Fruit fly (Drosophila melanogaster): Measurements from ENCODE around the gene CG14285.
A peak's percentile ranks its signal among the peaks of the same experiment; 100 is the strongest.

CG14285 gene

dm6 chr3R:19014742-19015422, 10.0 kb upstream of the CG14285 start (continued):
- TF ChIP-seq Dll (GFP tag; IDR thresholded peaks at IDR 0.05; ENCODE audit: partially characterized antibody) (no peak), p53 (GFP tag; optimal IDR thresholded peaks at IDR 0.05) (no peak), so (GFP tag; IDR thresholded peaks at IDR 0.05) (no peak), CG8089 (GFP tag; optimal IDR thresholded peaks at IDR 0.05) (no peak), CG17328 (GFP tag; IDR thresholded peaks at IDR 0.05) (peak; percentile 41; the same call in 1 of the 2 replicates), ci (GFP tag; IDR thresholded peaks at IDR 0.05) (peak; percentile 78; the same call in 2 of the 3 replicates), Ets97D (GFP tag; optimal IDR thresholded peaks at IDR 0.05) (no peak), CG10147 (GFP tag; optimal IDR thresholded peaks at IDR 0.05) (peak; percentile 15), Asciz (GFP tag; optimal IDR thresholded peaks at IDR 0.05) (peak; percentile 26), CG12942 (GFP tag; optimal IDR thresholded peaks at IDR 0.05) (no peak), grau (tag; optimal IDR thresholded peaks at IDR 0.05) (peak; percentile 45), lmd (GFP tag; IDR thresholded peaks at IDR 0.05) (peak; percentile 56), CG6272 (GFP tag; IDR thresholded peaks at IDR 0.05) (no peak), Dfd (GFP tag; optimal IDR thresholded peaks at IDR 0.05) (no peak), Poxn (GFP tag; IDR thresholded peaks at IDR 0.05) (no peak), CG32772 (GFP tag; IDR thresholded peaks at IDR 0.05) (peak; percentile 67; the same call in 1 of the 2 replicates), Atf-2 (GFP tag; optimal IDR thresholded peaks at IDR 0.05) (no peak), CG12769 (tag; optimal IDR thresholded peaks at IDR 0.05) (peak; percentile 53), pan (optimal IDR thresholded peaks at IDR 0.05) (no peak), pan (GFP tag; optimal IDR thresholded peaks at IDR 0.05 in 1 of 2, IDR thresholded peaks at IDR 0.05 in 1 of 2) (peak in 1 of 2 experiments; percentile 71), wdn (GFP tag; IDR thresholded peaks at IDR 0.05) (no peak), hth (optimal IDR thresholded peaks at IDR 0.05) (no peak), peb (GFP tag; IDR thresholded peaks at IDR 0.05) (peak; percentile 34; the same call in 1 of the 2 replicates), dmrt11E (tag; optimal IDR thresholded peaks at IDR 0.05) (peak; percentile 46), Ada2b (GFP tag; IDR thresholded peaks at IDR 0.05) (peak; percentile 8; the same call in 1 of the 2 replicates), oc (tag; optimal IDR thresholded peaks at IDR 0.05) (peak; percentile 56), Oli (tag; optimal IDR thresholded peaks at IDR 0.05) (peak; percentile 50), CG4730 (GFP tag; IDR thresholded peaks at IDR 0.05) (0 out of 2 replicates have a peak, but pooled peaks have one; percentile 29), croc (GFP tag; conservative IDR thresholded peaks at IDR 0.05) (peak; percentile 48; the same call in 1 of the 3 replicates), Fer1 (GFP tag; optimal IDR thresholded peaks at IDR 0.05) (no peak), phol (tag; optimal IDR thresholded peaks at IDR 0.05) (peak; percentile 64), dpn (GFP tag; optimal IDR thresholded peaks at IDR 0.05) (peak in 1 of 2 experiments; percentile 16), shn (GFP tag; optimal IDR thresholded peaks at IDR 0.05) (no peak), chm (GFP tag; IDR thresholded peaks at IDR 0.05) (no peak), CG1602 (GFP tag; optimal IDR thresholded peaks at IDR 0.05) (peak; percentile 32), CG14710 (tag; optimal IDR thresholded peaks at IDR 0.05) (peak; percentile 49), Xrp1 (GFP tag; IDR thresholded peaks at IDR 0.05) (peak; percentile 70; the same call in 1 of the 2 replicates), kay (GFP tag; optimal IDR thresholded peaks at IDR 0.05) (no peak), cad (GFP tag; optimal IDR thresholded peaks at IDR 0.05) (peak; percentile 38), CG10366 (GFP tag; IDR thresholded peaks at IDR 0.05) (0 out of 2 replicates have a peak, but pooled peaks have one; percentile 25), CG9727 (GFP tag; optimal IDR thresholded peaks at IDR 0.05) (peak; percentile 25), trem (tag; optimal IDR thresholded peaks at IDR 0.05) (peak; percentile 48), fd96Cb (tag; optimal IDR thresholded peaks at IDR 0.05) (peak; percentile 48), Dip2 (GFP tag; IDR thresholded peaks at IDR 0.05) (no peak), CG6654 (GFP tag; optimal IDR thresholded peaks at IDR 0.05) (peak; percentile 94), stc (GFP tag; IDR thresholded peaks at IDR 0.05) (peak; percentile 58), unpg (GFP tag; optimal IDR thresholded peaks at IDR 0.05) (peak; percentile 63), row (GFP tag; IDR thresholded peaks at IDR 0.05) (peak; percentile 58), Drgx (GFP tag; IDR thresholded peaks at IDR 0.05) (peak; percentile 66), CG6689 (GFP tag; IDR thresholded peaks at IDR 0.05) (peak; percentile 65; the same call in 1 of the 2 replicates), gcm2 (GFP tag; optimal IDR thresholded peaks at IDR 0.05) (no peak)

Data from whole organism, embryonic.